Worm (Caenorhabditis elegans) whole organism, late embryonic: ENCODE data around the gene F32D1.11.

Experiments
- dmd-4 ChIP-seq: sonication (generic microtip); optimal IDR thresholded peaks from 2 replicates; lab custom pipeline; 2016; ENCODE audit warnings: borderline replicate concordance, missing genetic modification characterization, missing compliant biosample characterization
- hlh-8 ChIP-seq: sonication (generic microtip); optimal IDR thresholded peaks from 2 replicates; lab custom pipeline; 2016; ENCODE audit warnings: missing genotype, missing genetic modification characterization, missing compliant biosample characterization
- nhr-232 ChIP-seq: sonication (generic microtip); optimal IDR thresholded peaks from 2 replicates; lab custom pipeline; 2016; ENCODE audit warnings: missing genetic modification characterization, missing compliant biosample characterization
- pax-1 ChIP-seq: fragments of 150-350 bp; optimal IDR thresholded peaks from 2 replicates; lab custom pipeline; 2014; ENCODE audit warnings: missing biosample characterization, missing genetic modification characterization
- pha-4 ChIP-seq: fragments of 150-350 bp; optimal IDR thresholded peaks from 2 replicates; lab custom pipeline; 2018; ENCODE audit warnings: missing biosample characterization, missing genetic modification reagents, missing genetic modification characterization
- pqm-1 ChIP-seq: sonication (generic microtip); optimal IDR thresholded peaks from 2 replicates; lab custom pipeline; 2016; ENCODE audit warnings: missing genetic modification characterization, missing compliant biosample characterization
- sox-2 ChIP-seq: fragments of 200-800 bp; sonication (Bioruptor generic); IDR thresholded peaks from 2 replicates; pipeline ENCODE4 v1.3.6; 2022; ENCODE audit warnings: missing genetic modification reagents, missing genetic modification characterization, missing compliant biosample characterization
- tbx-2 ChIP-seq: sonication (generic microtip); optimal IDR thresholded peaks from 2 replicates; lab custom pipeline; 2016; ENCODE audit warnings: missing genetic modification characterization, missing compliant biosample characterization
- unc-55 ChIP-seq: sonication (generic microtip); optimal IDR thresholded peaks from 2 replicates; lab custom pipeline; 2017; ENCODE audit warnings: missing biosample characterization, missing genetic modification reagents, missing genetic modification characterization
- unc-86 ChIP-seq: sonication (generic microtip); optimal IDR thresholded peaks from 2 replicates; lab custom pipeline; 2016; ENCODE audit warnings: missing genetic modification characterization, missing compliant biosample characterization

ce11 chrV:4374625-4375024 is 8.3 kb upstream of the F32D1.11 start, which contains the start of gene neg-1:
- no peak for TF ChIP-seq dmd-4
- TF ChIP-seq unc-55, result no peak
- TF ChIP-seq nhr-232 (tag; lab: Kevin White, UChicago), result no peak
- no peak for TF ChIP-seq hlh-8
- TF ChIP-seq pqm-1, result no peak
- TF ChIP-seq pax-1 (tag; lab: Kevin White, UChicago), result no peak
- no peak for TF ChIP-seq sox-2 (GFP tag; lab: Robert Waterston, UW)
- TF ChIP-seq tbx-2 (tag; lab: Kevin White, UChicago), result no peak
- TF ChIP-seq pha-4 (tag; lab: Kevin White, UChicago), result no peak
- TF ChIP-seq unc-86 (tag; lab: Kevin White, UChicago), result no peak
